Worm (Caenorhabditis elegans): ENCODE measurements around the gene nspc-16.
"Not testable (repeated sequence)": the region's sequence is repeated elsewhere in the genome, so short reads cannot be mapped to it uniquely, and the experiment has no call there.

Gene nspc-16

DNA sequence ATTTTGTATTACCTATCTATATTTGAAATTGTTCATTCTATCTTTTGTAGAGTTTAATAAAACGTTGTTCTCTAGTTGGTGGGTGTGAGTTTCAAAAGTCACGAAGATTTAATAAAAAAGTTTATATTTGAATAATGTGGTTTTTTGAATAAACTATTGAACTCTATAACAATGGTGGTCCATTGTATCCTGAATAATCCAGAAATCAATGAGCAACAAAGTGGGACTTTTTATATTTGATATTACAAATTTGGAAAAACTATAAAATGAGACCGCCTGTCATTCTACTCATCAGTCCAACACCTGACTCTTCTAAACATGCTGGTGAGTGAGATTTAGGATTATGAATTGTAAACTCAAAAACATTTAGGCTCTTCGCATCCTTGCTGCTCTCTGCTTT lies 5.0 kb downstream of the nspc-16 start, which contains the start of gene nspc-19:
TSS of gene nspc-19 (plus strand) at position 301 of the 400 bp plus-strand sequence.
- not testable (repeated sequence) for TF ChIP-seq hmg-4 (GFP tag; optimal IDR thresholded peaks at IDR 0.05); tra-4 (tag; optimal IDR thresholded peaks at IDR 0.05); ceh-13 (GFP tag; optimal IDR thresholded peaks at IDR 0.05)

DNA sequence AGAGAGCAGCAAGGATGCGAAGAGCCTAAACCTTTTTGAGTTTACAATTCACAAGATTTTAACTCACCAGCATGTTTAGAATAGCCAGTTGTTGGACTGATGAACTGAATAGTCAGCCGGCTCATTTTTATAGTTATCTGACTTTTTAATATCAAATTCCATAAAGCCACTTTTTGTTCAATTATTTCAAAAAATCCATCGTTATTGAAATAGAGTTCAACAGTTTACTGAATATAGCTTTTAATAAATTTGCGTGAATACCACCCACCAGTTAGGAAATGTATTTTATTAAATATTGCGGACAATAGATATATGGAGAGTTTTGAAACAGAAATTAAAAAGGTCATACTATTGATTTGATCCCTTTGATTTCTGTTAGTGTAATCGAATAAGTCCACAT lies 6.7 kb downstream of the nspc-16 start, which contains the start of gene nspc-20:
TSS of gene nspc-20 (minus strand) at position 101 of the 400 bp plus-strand sequence.
- no peak for TF ChIP-seq ceh-36 (tag; optimal IDR thresholded peaks at IDR 0.05)
- TF ChIP-seq tbx-37 (GFP tag; conservative IDR thresholded peaks at IDR 0.05), result no peak
- no peak for TF ChIP-seq hmbx-1 (tag; optimal IDR thresholded peaks at IDR 0.05)
- no peak for TF ChIP-seq tra-4 (tag; optimal IDR thresholded peaks at IDR 0.05)
- TF ChIP-seq aly-1 (tag; optimal IDR thresholded peaks at IDR 0.05), result no peak
- no peak for TF ChIP-seq sea-1 (GFP tag; conservative IDR thresholded peaks at IDR 0.05)
- no peak for TF ChIP-seq F13C5.2 (tag; optimal IDR thresholded peaks at IDR 0.05)
- no peak for TF ChIP-seq flt-1 (GFP tag; IDR thresholded peaks at IDR 0.05)
- no peak for TF ChIP-seq ceh-13 (GFP tag; optimal IDR thresholded peaks at IDR 0.05)
- TF ChIP-seq hnd-1 (tag; optimal IDR thresholded peaks at IDR 0.05), result no peak
- no peak for TF ChIP-seq hmg-4 (GFP tag; optimal IDR thresholded peaks at IDR 0.05)

DNA sequence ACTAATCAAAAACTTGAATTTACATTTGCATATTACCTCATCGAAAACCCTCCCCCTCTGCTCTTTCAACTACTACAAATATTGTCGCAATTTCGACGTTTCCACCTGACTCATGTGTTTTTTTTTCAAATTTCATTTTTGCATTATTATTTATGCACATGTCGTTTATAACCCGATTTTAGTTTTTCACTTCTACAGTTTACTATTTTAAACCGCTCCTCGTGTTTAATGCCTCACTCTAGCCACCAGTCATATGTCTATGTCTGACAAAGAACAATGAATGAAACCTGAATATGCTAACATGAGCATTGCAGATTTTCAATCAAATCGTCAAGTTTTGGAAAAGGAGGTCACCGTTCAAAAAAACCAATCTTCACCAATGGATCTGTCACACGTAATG lies 10.7 kb downstream of the nspc-16 start, which contains the start of gene T24C2.5:
TSS of gene T24C2.5 (plus strand) at position 301 of the 400 bp plus-strand sequence.
- TF ChIP-seq ceh-13 (GFP tag; optimal IDR thresholded peaks at IDR 0.05) (no peak), hnd-1 (tag; optimal IDR thresholded peaks at IDR 0.05) (no peak), hmbx-1 (tag; optimal IDR thresholded peaks at IDR 0.05) (no peak), ets-7 (tag; optimal IDR thresholded peaks at IDR 0.05) (no peak), scrt-1 (GFP tag; IDR thresholded peaks at IDR 0.05) (no peak), ama-1 (optimal IDR thresholded peaks at IDR 0.05) (no peak), tbx-11 (GFP tag; IDR thresholded peaks at IDR 0.05) (no peak), F13C5.2 (tag; optimal IDR thresholded peaks at IDR 0.05) (no peak), ceh-36 (tag; optimal IDR thresholded peaks at IDR 0.05) (no peak), sea-1 (GFP tag; conservative IDR thresholded peaks at IDR 0.05) (no peak), hmg-4 (GFP tag; optimal IDR thresholded peaks at IDR 0.05) (no peak), tra-4 (tag; optimal IDR thresholded peaks at IDR 0.05) (no peak), tbx-37 (GFP tag; conservative IDR thresholded peaks at IDR 0.05) (no peak), pes-1 (GFP tag; IDR thresholded peaks at IDR 0.05) (no peak), flt-1 (GFP tag; IDR thresholded peaks at IDR 0.05) (no peak), B0310.2 (tag; optimal IDR thresholded peaks at IDR 0.05) (no peak), aly-1 (tag; optimal IDR thresholded peaks at IDR 0.05) (no peak)

DNA sequence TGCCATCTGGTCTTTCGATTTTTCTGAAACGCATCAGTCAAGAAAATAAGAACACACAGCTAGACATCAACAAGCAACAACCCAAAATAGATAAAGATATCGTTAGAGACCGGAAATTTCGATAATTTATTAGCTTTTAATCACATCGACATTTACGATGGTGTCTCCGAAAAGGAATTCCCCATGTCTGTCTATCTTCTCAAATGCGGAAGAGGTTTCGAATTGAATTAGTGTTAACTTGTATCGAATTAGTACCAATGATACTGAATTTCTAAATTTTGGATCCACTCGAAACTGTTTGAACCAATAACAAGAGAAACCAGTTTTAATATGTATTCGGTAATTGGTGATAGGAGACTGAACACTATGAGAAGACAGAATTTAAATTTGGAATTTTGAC lies 11.2 kb downstream of the nspc-16 start:
- TF ChIP-seq F13C5.2 (tag; optimal IDR thresholded peaks at IDR 0.05) (no peak), hnd-1 (tag; optimal IDR thresholded peaks at IDR 0.05) (no peak), ama-1 (optimal IDR thresholded peaks at IDR 0.05) (no peak), tra-4 (tag; optimal IDR thresholded peaks at IDR 0.05) (no peak), flt-1 (GFP tag; IDR thresholded peaks at IDR 0.05) (no peak), ets-7 (tag; optimal IDR thresholded peaks at IDR 0.05) (no peak), sea-1 (GFP tag; conservative IDR thresholded peaks at IDR 0.05) (no peak), ceh-36 (tag; optimal IDR thresholded peaks at IDR 0.05) (no peak), B0310.2 (tag; optimal IDR thresholded peaks at IDR 0.05) (no peak), ceh-13 (GFP tag; optimal IDR thresholded peaks at IDR 0.05) (no peak), tbx-37 (GFP tag; conservative IDR thresholded peaks at IDR 0.05) (no peak), pes-1 (GFP tag; IDR thresholded peaks at IDR 0.05) (no peak), scrt-1 (GFP tag; IDR thresholded peaks at IDR 0.05) (no peak), tbx-11 (GFP tag; IDR thresholded peaks at IDR 0.05) (no peak), hmg-4 (GFP tag; optimal IDR thresholded peaks at IDR 0.05) (no peak), aly-1 (tag; optimal IDR thresholded peaks at IDR 0.05) (no peak), hmbx-1 (tag; optimal IDR thresholded peaks at IDR 0.05) (no peak)

DNA sequence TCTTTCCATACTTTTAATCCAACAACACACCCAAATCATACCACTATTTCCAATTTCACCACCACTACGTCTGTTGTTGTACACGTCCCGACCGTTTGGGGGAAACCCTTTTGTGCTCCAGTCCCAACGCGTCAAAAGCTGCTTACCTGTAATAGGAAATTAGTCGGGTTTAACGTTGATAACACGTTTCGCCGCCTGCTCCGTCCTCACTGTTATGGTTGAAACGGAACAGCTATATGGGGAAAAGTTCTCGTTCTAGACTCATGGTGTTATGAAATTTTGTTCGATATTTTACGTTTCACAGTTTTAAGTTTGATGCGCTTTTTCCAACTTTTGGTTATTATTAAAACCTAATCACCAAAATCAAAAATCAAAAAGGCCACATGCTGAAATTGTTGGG lies 12.5 kb downstream of the nspc-16 start:
- TF ChIP-seq tra-4 (tag; optimal IDR thresholded peaks at IDR 0.05), result no peak
- TF ChIP-seq B0310.2 (tag; optimal IDR thresholded peaks at IDR 0.05), result no peak
- no peak for TF ChIP-seq flt-1 (GFP tag; IDR thresholded peaks at IDR 0.05)
- TF ChIP-seq ets-7 (tag; optimal IDR thresholded peaks at IDR 0.05), result no peak
- no peak for TF ChIP-seq pes-1 (GFP tag; IDR thresholded peaks at IDR 0.05)
- no peak for TF ChIP-seq hmbx-1 (tag; optimal IDR thresholded peaks at IDR 0.05)
- TF ChIP-seq sea-1 (GFP tag; conservative IDR thresholded peaks at IDR 0.05), result no peak
- no peak for TF ChIP-seq tbx-11 (GFP tag; IDR thresholded peaks at IDR 0.05)
- TF ChIP-seq F13C5.2 (tag; optimal IDR thresholded peaks at IDR 0.05), result no peak
- no peak for TF ChIP-seq hmg-4 (GFP tag; optimal IDR thresholded peaks at IDR 0.05)
- no peak for TF ChIP-seq ceh-13 (GFP tag; optimal IDR thresholded peaks at IDR 0.05)
- TF ChIP-seq tbx-37 (GFP tag; conservative IDR thresholded peaks at IDR 0.05), result no peak
- no peak for TF ChIP-seq ceh-36 (tag; optimal IDR thresholded peaks at IDR 0.05)
- no peak for TF ChIP-seq ama-1 (optimal IDR thresholded peaks at IDR 0.05)

DNA sequence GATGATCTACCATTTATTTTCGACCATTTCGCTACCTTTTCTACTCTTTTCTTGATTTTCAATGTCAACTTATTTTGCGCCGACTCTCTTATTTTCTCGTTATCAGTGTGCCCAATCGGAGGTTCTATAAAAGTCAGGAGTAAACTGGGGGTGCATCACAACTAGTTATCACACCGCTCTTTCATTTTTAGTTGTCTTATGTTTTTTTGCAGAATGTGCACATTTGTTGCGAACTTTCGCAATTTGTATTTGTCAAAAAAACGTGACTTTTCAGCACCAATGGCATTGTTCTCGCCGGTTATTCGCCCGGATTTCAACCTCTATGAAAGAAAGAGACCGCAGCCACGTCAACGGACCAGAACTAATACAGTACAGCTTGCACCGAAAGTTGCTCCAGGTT lies 14.2 kb downstream of the nspc-16 start:
- no peak for TF ChIP-seq ceh-13 (GFP tag; optimal IDR thresholded peaks at IDR 0.05)
- TF ChIP-seq tbx-11 (GFP tag; IDR thresholded peaks at IDR 0.05), result no peak
- TF ChIP-seq tra-4 (tag; optimal IDR thresholded peaks at IDR 0.05), result no peak
- no peak for TF ChIP-seq sea-1 (GFP tag; conservative IDR thresholded peaks at IDR 0.05)
- no peak for TF ChIP-seq hnd-1 (tag; optimal IDR thresholded peaks at IDR 0.05)
- no peak for TF ChIP-seq aly-1 (tag; optimal IDR thresholded peaks at IDR 0.05)
- no peak for TF ChIP-seq ceh-36 (tag; optimal IDR thresholded peaks at IDR 0.05)
- TF ChIP-seq flt-1 (GFP tag; IDR thresholded peaks at IDR 0.05), result no peak
- no peak for TF ChIP-seq scrt-1 (GFP tag; IDR thresholded peaks at IDR 0.05)
- TF ChIP-seq pes-1 (GFP tag; IDR thresholded peaks at IDR 0.05), result no peak
- TF ChIP-seq B0310.2 (tag; optimal IDR thresholded peaks at IDR 0.05), result no peak
- TF ChIP-seq hmg-4 (GFP tag; optimal IDR thresholded peaks at IDR 0.05), result no peak
- TF ChIP-seq hmbx-1 (tag; optimal IDR thresholded peaks at IDR 0.05), result no peak
- TF ChIP-seq ama-1 (optimal IDR thresholded peaks at IDR 0.05), result no peak
- no peak for TF ChIP-seq ets-7 (tag; optimal IDR thresholded peaks at IDR 0.05)
- no peak for TF ChIP-seq F13C5.2 (tag; optimal IDR thresholded peaks at IDR 0.05)
- no peak for TF ChIP-seq tbx-37 (GFP tag; conservative IDR thresholded peaks at IDR 0.05)

DNA sequence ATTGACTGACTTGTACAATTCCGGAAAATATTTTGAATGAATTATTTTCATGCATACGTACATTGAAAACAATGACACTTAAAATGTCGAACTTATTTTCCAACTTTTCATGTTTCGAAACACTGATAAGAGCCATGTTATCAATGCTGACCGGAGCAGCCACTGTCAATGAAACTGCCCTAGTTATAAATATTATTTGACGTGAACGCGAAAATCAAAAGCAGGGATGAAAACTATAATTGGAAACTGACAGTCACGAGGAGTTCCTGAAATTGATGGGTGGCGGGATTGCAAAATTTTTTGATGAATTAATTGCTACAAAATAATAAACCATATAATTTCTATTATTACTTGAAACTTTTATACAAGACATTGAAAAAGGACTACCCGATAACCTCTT lies 16.1 kb downstream of the nspc-16 start:
- TF ChIP-seq flt-1 (GFP tag; IDR thresholded peaks at IDR 0.05) (no peak), tbx-37 (GFP tag; conservative IDR thresholded peaks at IDR 0.05) (no peak), ets-7 (tag; optimal IDR thresholded peaks at IDR 0.05) (no peak), pes-1 (GFP tag; IDR thresholded peaks at IDR 0.05) (no peak), hnd-1 (tag; optimal IDR thresholded peaks at IDR 0.05) (no peak), hmbx-1 (tag; optimal IDR thresholded peaks at IDR 0.05) (no peak), ama-1 (optimal IDR thresholded peaks at IDR 0.05) (no peak), hmg-4 (GFP tag; optimal IDR thresholded peaks at IDR 0.05) (no peak)
